Fruit fly (Drosophila melanogaster): Measurements from ENCODE around the gene CG4836.
A peak's percentile ranks its signal among the peaks of the same experiment; 100 is the strongest.

Gene CG4836

DNA sequence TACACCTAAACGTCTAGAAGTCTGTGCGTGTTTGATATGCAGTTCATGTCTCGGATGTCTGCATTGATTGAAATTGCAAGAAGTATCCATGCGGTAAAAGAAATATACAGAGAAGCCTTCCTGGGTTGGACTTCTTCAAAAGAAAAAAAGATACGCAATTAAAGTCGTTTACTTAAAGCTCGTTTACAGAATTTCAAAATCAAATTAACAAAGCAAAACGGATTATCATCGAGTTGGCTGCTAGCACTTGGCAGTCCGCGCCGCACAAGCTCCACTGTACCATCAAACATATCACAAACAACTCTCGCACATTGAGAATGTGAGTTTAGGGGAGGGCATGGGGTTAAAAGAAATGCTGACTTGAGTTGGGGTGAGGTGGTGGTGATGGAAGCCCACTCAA lies 15.3 kb upstream of the CG4836 start (continued):
- TF ChIP-seq CG11504 (tag; optimal IDR thresholded peaks at IDR 0.05) (peak; percentile 84), Kr (GFP tag; optimal IDR thresholded peaks at IDR 0.05) (no peak), CG18764 (GFP tag; optimal IDR thresholded peaks at IDR 0.05) (peak; percentile 56), odd (GFP tag; optimal IDR thresholded peaks at IDR 0.05) (peak; percentile 53), CG13775 (GFP tag; optimal IDR thresholded peaks at IDR 0.05) (peak; percentile 45), CG15479 (GFP tag; optimal IDR thresholded peaks at IDR 0.05) (no peak), CG12299 (tag; optimal IDR thresholded peaks at IDR 0.05) (peak; percentile 43)

DNA sequence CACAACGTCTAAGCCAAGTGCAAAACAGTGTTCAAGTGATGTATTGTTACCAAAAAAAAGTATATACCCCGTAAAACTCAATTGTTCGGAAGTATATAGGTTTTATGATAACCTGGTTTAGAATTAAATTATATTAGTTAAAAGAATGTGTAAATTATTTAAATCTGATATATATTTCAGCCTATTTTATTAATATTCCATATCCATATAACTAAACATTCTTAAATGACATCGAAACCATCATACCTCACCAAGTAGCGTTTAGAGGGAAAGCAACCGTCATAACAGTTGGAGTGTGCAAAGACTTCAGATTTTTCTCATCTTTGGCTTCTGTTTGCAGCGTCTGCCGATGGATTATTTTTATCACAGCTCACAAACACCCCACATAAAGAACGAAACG lies 14.2 kb upstream of the CG4836 start:
- TF ChIP-seq Dip2 (GFP tag; IDR thresholded peaks at IDR 0.05) = no peak
- peak; percentile 79 for TF ChIP-seq fd3F (GFP tag; optimal IDR thresholded peaks at IDR 0.05)
- peak; percentile 89 for TF ChIP-seq CG12391 (tag; optimal IDR thresholded peaks at IDR 0.05)
- TF ChIP-seq Mad (GFP tag; optimal IDR thresholded peaks at IDR 0.05) = no peak
- TF ChIP-seq CG14050 (GFP tag; IDR thresholded peaks at IDR 0.05) = peak; percentile 62; the same call in 2 of the 3 replicates
- peak; percentile 73 for TF ChIP-seq CG12104 (GFP tag; optimal IDR thresholded peaks at IDR 0.05)
- TF ChIP-seq so (GFP tag; IDR thresholded peaks at IDR 0.05) = peak; percentile 84
- no peak for TF ChIP-seq CG34224 (GFP tag; IDR thresholded peaks at IDR 0.05; ENCODE audit: partially characterized antibody)
- TF ChIP-seq zfh2 (GFP tag; optimal IDR thresholded peaks at IDR 0.05) = no peak
- TF ChIP-seq CG12071 (GFP tag; optimal IDR thresholded peaks at IDR 0.05) = peak; percentile 25
- TF ChIP-seq da (GFP tag; optimal IDR thresholded peaks at IDR 0.05) = no peak
- peak; percentile 45; the same call in 1 of the 4 replicates for TF ChIP-seq Gug (GFP tag; IDR thresholded peaks at IDR 0.05)
- TF ChIP-seq Ets65A (GFP tag) = no peak
- peak; percentile 88 for TF ChIP-seq CG31441 (GFP tag; IDR thresholded peaks at IDR 0.05)
- no peak for TF ChIP-seq maf-S (GFP tag; optimal IDR thresholded peaks at IDR 0.05)
- TF ChIP-seq dmrt11E (tag; optimal IDR thresholded peaks at IDR 0.05) = peak; percentile 88
- peak; percentile 27; the same call in 1 of the 2 replicates for TF ChIP-seq Ravus (GFP tag; IDR thresholded peaks at IDR 0.05)
- peak; percentile 88 for TF ChIP-seq CG18599 (GFP tag; optimal IDR thresholded peaks at IDR 0.05)
- TF ChIP-seq vfl (GFP tag; optimal IDR thresholded peaks at IDR 0.05) = no peak
- peak; percentile 76 for TF ChIP-seq Dbx (GFP tag; IDR thresholded peaks at IDR 0.05)
- no peak for TF ChIP-seq Dfd (GFP tag; optimal IDR thresholded peaks at IDR 0.05)
- no peak for TF ChIP-seq nerfin-2 (GFP tag; IDR thresholded peaks at IDR 0.05; ENCODE audit: partially characterized antibody)
- TF ChIP-seq Meics (GFP tag; optimal IDR thresholded peaks at IDR 0.05) = peak; percentile 78
- peak; percentile 41 for TF ChIP-seq psq (GFP tag; optimal IDR thresholded peaks at IDR 0.05)
- peak; percentile 20 for TF ChIP-seq fd64A (GFP tag; optimal IDR thresholded peaks at IDR 0.05)
- peak; percentile 19 for TF ChIP-seq chn (GFP tag; optimal IDR thresholded peaks at IDR 0.05)
- TF ChIP-seq CG8089 (GFP tag; optimal IDR thresholded peaks at IDR 0.05) = no peak
- TF ChIP-seq sug (tag; optimal IDR thresholded peaks at IDR 0.05) = peak; percentile 69
- TF ChIP-seq CG17612 (GFP tag; IDR thresholded peaks at IDR 0.05) = no peak
- no peak for TF ChIP-seq ham (GFP tag; IDR thresholded peaks at IDR 0.05)
- TF ChIP-seq Max (GFP tag; optimal IDR thresholded peaks at IDR 0.05) = peak; percentile 13
- TF ChIP-seq CG34422 (GFP tag; IDR thresholded peaks at IDR 0.05) = peak; percentile 83
- peak; percentile 83 for TF ChIP-seq CG10267 (tag; optimal IDR thresholded peaks at IDR 0.05)
- TF ChIP-seq sisA (GFP tag; IDR thresholded peaks at IDR 0.05) = peak; percentile 77
- peak; percentile 48 for TF ChIP-seq lilli (GFP tag; optimal IDR thresholded peaks at IDR 0.05)
- no peak for TF ChIP-seq HLH4C (GFP tag; IDR thresholded peaks at IDR 0.05; ENCODE audit: partially characterized antibody)
- no peak for TF ChIP-seq pita (GFP tag; optimal IDR thresholded peaks at IDR 0.05)
- TF ChIP-seq CG12236 (GFP tag; optimal IDR thresholded peaks at IDR 0.05) = no peak
- TF ChIP-seq CG9437 (GFP tag; optimal IDR thresholded peaks at IDR 0.05) = peak; percentile 58
- TF ChIP-seq CG9797 (GFP tag; optimal IDR thresholded peaks at IDR 0.05) = no peak
- TF ChIP-seq eyg (GFP tag; optimal IDR thresholded peaks at IDR 0.05) = no peak
- peak; percentile 64 for TF ChIP-seq al (GFP tag; IDR thresholded peaks at IDR 0.05)
- no peak for TF ChIP-seq Antp (GFP tag; optimal IDR thresholded peaks at IDR 0.05)
- no peak for TF ChIP-seq Scr (GFP tag; IDR thresholded peaks at IDR 0.05; ENCODE audit: partially characterized antibody)
